Fruit fly (Drosophila melanogaster): ENCODE data around the gene Blimp-1.

Gene Blimp-1

dm6 chr3L:5678241-5678905, 47.6 kb downstream of the Blimp-1 start:
- TF ChIP-seq usp (GFP tag; optimal IDR thresholded peaks at IDR 0.05) (no peak), psq (optimal IDR thresholded peaks at IDR 0.05) (no peak), CG8478 (optimal IDR thresholded peaks at IDR 0.05) (no peak), Dll (optimal IDR thresholded peaks at IDR 0.05) (no peak), pan (optimal IDR thresholded peaks at IDR 0.05) (no peak), EcR (GFP tag; optimal IDR thresholded peaks at IDR 0.05) (no peak)

- TF ChIP-seq pan (optimal IDR thresholded peaks at IDR 0.05) (no peak), psq (optimal IDR thresholded peaks at IDR 0.05) (no peak), Dll (optimal IDR thresholded peaks at IDR 0.05) (no peak), usp (GFP tag; optimal IDR thresholded peaks at IDR 0.05) (no peak), CG8478 (optimal IDR thresholded peaks at IDR 0.05) (no peak), EcR (GFP tag; optimal IDR thresholded peaks at IDR 0.05) (no peak)
Observed at dm6 chr3L:5686274-5686673, 55.5 kb downstream of the Blimp-1 start.

dm6 chr3L:5690994-5691503, 60.3 kb downstream of the Blimp-1 start:
- no peak for TF ChIP-seq CG8478 (optimal IDR thresholded peaks at IDR 0.05)
- no peak for TF ChIP-seq pan (optimal IDR thresholded peaks at IDR 0.05)
- TF ChIP-seq usp (GFP tag; optimal IDR thresholded peaks at IDR 0.05): no peak
- TF ChIP-seq psq (optimal IDR thresholded peaks at IDR 0.05): no peak
- no peak for TF ChIP-seq EcR (GFP tag; optimal IDR thresholded peaks at IDR 0.05)
- no peak for TF ChIP-seq Dll (optimal IDR thresholded peaks at IDR 0.05)

Measured in whole organism.